5 fruit fly cellular contexts compared by ENCODE assay signal in the genomic region with DNA sequence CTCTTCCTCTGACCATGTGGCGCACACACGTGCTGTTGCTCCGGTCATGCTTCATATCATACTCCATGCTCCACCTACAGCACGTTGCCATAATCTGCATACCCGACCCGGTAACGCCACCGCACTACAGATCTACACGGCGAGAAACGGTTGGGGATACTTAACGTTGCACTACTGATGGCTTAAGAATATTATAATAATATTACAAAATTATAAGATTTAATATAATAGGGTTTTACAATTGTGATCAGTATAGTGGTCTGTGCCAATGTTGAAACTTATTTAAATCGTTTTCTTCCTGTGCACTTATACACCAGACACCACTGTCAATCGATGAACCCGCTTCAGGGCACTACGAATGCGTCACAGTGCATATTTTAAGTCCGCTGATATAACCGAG.
TF ChIP-seq lines count a peak whose summit lies in the region.

No protein-coding gene starts in this region.

- TF ChIP-seq CTCF in whole organism, embryonic (GFP tag; optimal IDR thresholded peaks at IDR 0.05; lab: Kevin White, UChicago) = peak; percentile 14

TF ChIP-seq in whole organism, adult, 20 proteins besides CTCF, POLR2A, EP300 and RAD21 (continues in another document):
- peak; percentile 28 for TF ChIP-seq tj (GFP tag; optimal IDR thresholded peaks at IDR 0.05; lab: Kevin White, UChicago)
- peak; percentile 78 for TF ChIP-seq CG7101 (tag; optimal IDR thresholded peaks at IDR 0.05; lab: Kevin White, UChicago)
- TF ChIP-seq CG33017 (tag; optimal IDR thresholded peaks at IDR 0.05; lab: Kevin White, UChicago) = peak; percentile 89
- no peak for TF ChIP-seq CG1620 (GFP tag; optimal IDR thresholded peaks at IDR 0.05; lab: Kevin White, UChicago)
- TF ChIP-seq Clk (GFP tag; optimal IDR thresholded peaks at IDR 0.05; lab: Kevin White, UChicago) = peak; percentile 62
- no peak for TF ChIP-seq ovo (GFP tag; optimal IDR thresholded peaks at IDR 0.05; lab: Kevin White, UChicago)
- TF ChIP-seq CG7045 (GFP tag; optimal IDR thresholded peaks at IDR 0.05; lab: Kevin White, UChicago) = peak; percentile 90
- TF ChIP-seq CG11617 (GFP tag; optimal IDR thresholded peaks at IDR 0.05; lab: Kevin White, UChicago) = peak; percentile 57
- peak; percentile 72 for TF ChIP-seq CG14711 (tag; optimal IDR thresholded peaks at IDR 0.05; lab: Kevin White, UChicago)
- TF ChIP-seq cnc (optimal IDR thresholded peaks at IDR 0.05; lab: Kevin White, UChicago) = no peak
- TF ChIP-seq pad (GFP tag; optimal IDR thresholded peaks at IDR 0.05; lab: Kevin White, UChicago) = peak; percentile 29
- peak; percentile 20 for TF ChIP-seq cic (GFP tag; optimal IDR thresholded peaks at IDR 0.05; lab: Kevin White, UChicago)
- TF ChIP-seq CG12768 (GFP tag; optimal IDR thresholded peaks at IDR 0.05; lab: Kevin White, UChicago) = peak; percentile 87
- TF ChIP-seq toe (GFP tag; optimal IDR thresholded peaks at IDR 0.05; lab: Kevin White, UChicago) = peak; percentile 30
- TF ChIP-seq CG5204 (GFP tag; optimal IDR thresholded peaks at IDR 0.05; lab: Kevin White, UChicago) = peak; percentile 15
- peak; percentile 19 for TF ChIP-seq Crg-1 (GFP tag; optimal IDR thresholded peaks at IDR 0.05; lab: Kevin White, UChicago)
- TF ChIP-seq kay (GFP tag; lab: Kevin White, UChicago; ENCODE audit: borderline replicate concordance) = peak; percentile 59

TF ChIP-seq in whole organism, embryonic, 481 proteins besides CTCF, POLR2A, EP300 and RAD21 (continues in another document):
- no peak for TF ChIP-seq CG2202 (tag; optimal IDR thresholded peaks at IDR 0.05; lab: Kevin White, UChicago)
- no peak for TF ChIP-seq trem (tag; optimal IDR thresholded peaks at IDR 0.05; lab: Kevin White, UChicago)
- peak; percentile 51; the same call in 1 of the 3 replicates for TF ChIP-seq CG7357 (GFP tag; IDR thresholded peaks at IDR 0.05; lab: Robert Waterston, UW)
- TF ChIP-seq jing (GFP tag; optimal IDR thresholded peaks at IDR 0.05; lab: Kevin White, UChicago) = peak; percentile 54
- TF ChIP-seq CG6689 (GFP tag; IDR thresholded peaks at IDR 0.05; lab: Robert Waterston, UW) = peak; percentile 79
- TF ChIP-seq CG10267 (tag; optimal IDR thresholded peaks at IDR 0.05; lab: Kevin White, UChicago) = peak; percentile 52
- peak; percentile 16 for TF ChIP-seq Hsf (GFP tag; optimal IDR thresholded peaks at IDR 0.05; lab: Kevin White, UChicago)
- TF ChIP-seq lab (GFP tag; optimal IDR thresholded peaks at IDR 0.05; lab: Kevin White, UChicago) = peak; percentile 74
- TF ChIP-seq CG31441 (GFP tag; IDR thresholded peaks at IDR 0.05; lab: Robert Waterston, UW) = peak; percentile 83
- TF ChIP-seq CG31388 (GFP tag; optimal IDR thresholded peaks at IDR 0.05; lab: Kevin White, UChicago) = peak; percentile 5
- TF ChIP-seq Myb (GFP tag; optimal IDR thresholded peaks at IDR 0.05; lab: Kevin White, UChicago) = no peak
- peak; percentile 11 for TF ChIP-seq Max (GFP tag; optimal IDR thresholded peaks at IDR 0.05; lab: Kevin White, UChicago)
- no peak for TF ChIP-seq Nf-YB (GFP tag; optimal IDR thresholded peaks at IDR 0.05; lab: Kevin White, UChicago)
- peak; percentile 12 for TF ChIP-seq TFAM (GFP tag; optimal IDR thresholded peaks at IDR 0.05; lab: Kevin White, UChicago)
- peak; percentile 62 for TF ChIP-seq CG1529 (GFP tag; optimal IDR thresholded peaks at IDR 0.05; lab: Kevin White, UChicago)
- peak; percentile 73 for TF ChIP-seq wor (GFP tag; IDR thresholded peaks at IDR 0.05; lab: Robert Waterston, UW)
- no peak for TF ChIP-seq CG12744 (GFP tag; optimal IDR thresholded peaks at IDR 0.05; lab: Kevin White, UChicago)
- TF ChIP-seq slp2 (GFP tag; optimal IDR thresholded peaks at IDR 0.05; lab: Kevin White, UChicago) = no peak

TF ChIP-seq in whole organism, prepupa, 60 proteins besides CTCF, POLR2A, EP300 and RAD21 (continues in another document):
- TF ChIP-seq spab (GFP tag; optimal IDR thresholded peaks at IDR 0.05; lab: Kevin White, UChicago) (peak; percentile 92), topi (GFP tag; optimal IDR thresholded peaks at IDR 0.05; lab: Kevin White, UChicago) (peak; percentile 74), CG32006 (GFP tag; optimal IDR thresholded peaks at IDR 0.05; lab: Kevin White, UChicago) (peak; percentile 91), CG15336 (GFP tag; IDR thresholded peaks at IDR 0.05; lab: Robert Waterston, UW) (peak; percentile 85), svp (GFP tag; lab: Kevin White, UChicago) (peak; percentile 79), CG4318 (GFP tag; optimal IDR thresholded peaks at IDR 0.05; lab: Kevin White, UChicago) (peak; percentile 80), CG6276 (GFP tag; optimal IDR thresholded peaks at IDR 0.05; lab: Kevin White, UChicago) (peak; percentile 81), Ets21C (GFP tag; optimal IDR thresholded peaks at IDR 0.05; lab: Kevin White, UChicago) (no peak), Hr39 (GFP tag; optimal IDR thresholded peaks at IDR 0.05; lab: Kevin White, UChicago) (peak; percentile 23), CG10669 (GFP tag; optimal IDR thresholded peaks at IDR 0.05; lab: Kevin White, UChicago) (peak; percentile 94), Eip93F (GFP tag; optimal IDR thresholded peaks at IDR 0.05; lab: Kevin White, UChicago) (peak; percentile 29), Sox102F (GFP tag; optimal IDR thresholded peaks at IDR 0.05; lab: Kevin White, UChicago) (peak; percentile 29), esn (GFP tag; optimal IDR thresholded peaks at IDR 0.05; lab: Kevin White, UChicago) (peak; percentile 77), Blimp-1 (GFP tag; optimal IDR thresholded peaks at IDR 0.05; lab: Kevin White, UChicago) (peak; percentile 13), CG11762 (GFP tag; optimal IDR thresholded peaks at IDR 0.05; lab: Kevin White, UChicago; ENCODE audit: insufficient read depth) (peak; percentile 85), CG3919 (GFP tag; optimal IDR thresholded peaks at IDR 0.05; lab: Kevin White, UChicago) (peak; percentile 88), net (GFP tag; optimal IDR thresholded peaks at IDR 0.05; lab: Kevin White, UChicago) (peak; percentile 85), CG3032 (tag; optimal IDR thresholded peaks at IDR 0.05; lab: Kevin White, UChicago) (peak; percentile 95)

TF ChIP-seq in whole organism, pupa, 21 proteins besides CTCF, POLR2A, EP300 and RAD21 (continues in another document):
- TF ChIP-seq EcR (GFP tag; optimal IDR thresholded peaks at IDR 0.05; lab: Kevin White, UChicago) (peak; percentile 90), CG8301 (tag; optimal IDR thresholded peaks at IDR 0.05; lab: Kevin White, UChicago) (peak; percentile 83), CG15710 (tag; optimal IDR thresholded peaks at IDR 0.05; lab: Kevin White, UChicago) (peak; percentile 96), CG14655 (GFP tag; optimal IDR thresholded peaks at IDR 0.05; lab: Kevin White, UChicago) (peak; percentile 89), rn (GFP tag; IDR thresholded peaks at IDR 0.05; lab: Robert Waterston, UW) (peak; percentile 90), CG9948 (tag; optimal IDR thresholded peaks at IDR 0.05; lab: Kevin White, UChicago) (peak; percentile 90), Pif1B (GFP tag; optimal IDR thresholded peaks at IDR 0.05; lab: Kevin White, UChicago) (peak; percentile 86), CG4496 (GFP tag; IDR thresholded peaks at IDR 0.05; lab: Robert Waterston, UW) (peak; percentile 95), CG34367 (tag; optimal IDR thresholded peaks at IDR 0.05; lab: Kevin White, UChicago) (peak; percentile 91), CG8159 (tag; optimal IDR thresholded peaks at IDR 0.05; lab: Kevin White, UChicago) (peak; percentile 95), gl (tag; optimal IDR thresholded peaks at IDR 0.05; lab: Kevin White, UChicago) (peak; percentile 83), CG10348 (GFP tag; IDR thresholded peaks at IDR 0.05; lab: Robert Waterston, UW) (peak; percentile 37; the same call in 1 of the 2 replicates), fd96Ca (GFP tag; IDR thresholded peaks at IDR 0.05; lab: Robert Waterston, UW) (peak; percentile 89), Snoo (tag; optimal IDR thresholded peaks at IDR 0.05; lab: Kevin White, UChicago) (peak; percentile 82), Pif1A (GFP tag; optimal IDR thresholded peaks at IDR 0.05; lab: Kevin White, UChicago) (peak; percentile 87), D1 (tag; optimal IDR thresholded peaks at IDR 0.05; lab: Kevin White, UChicago) (peak; percentile 81), CG32121 (GFP tag; IDR thresholded peaks at IDR 0.05; lab: Robert Waterston, UW) (peak; percentile 91), Ets98B (GFP tag; IDR thresholded peaks at IDR 0.05; lab: Robert Waterston, UW) (peak; percentile 90), CG12605 (GFP tag; IDR thresholded peaks at IDR 0.05; lab: Robert Waterston, UW) (peak; percentile 77)

TF ChIP-seq in whole organism, wandering third instar larva, 38 proteins besides CTCF, POLR2A, EP300 and RAD21 (continues in another document):
- TF ChIP-seq Mio (GFP tag; optimal IDR thresholded peaks at IDR 0.05; lab: Kevin White, UChicago) = no peak
- TF ChIP-seq HLH106 (tag; optimal IDR thresholded peaks at IDR 0.05; lab: Kevin White, UChicago) = peak; percentile 66
- TF ChIP-seq usp (GFP tag; optimal IDR thresholded peaks at IDR 0.05; lab: Kevin White, UChicago) = no peak
- TF ChIP-seq CG32264 (GFP tag; optimal IDR thresholded peaks at IDR 0.05; lab: Kevin White, UChicago) = no peak
- no peak for TF ChIP-seq br (GFP tag; optimal IDR thresholded peaks at IDR 0.05; lab: Kevin White, UChicago)
- no peak for TF ChIP-seq sage (GFP tag; optimal IDR thresholded peaks at IDR 0.05; lab: Kevin White, UChicago)
- no peak for TF ChIP-seq CG9705 (GFP tag; optimal IDR thresholded peaks at IDR 0.05; lab: Kevin White, UChicago)
- TF ChIP-seq dl (GFP tag; optimal IDR thresholded peaks at IDR 0.05; lab: Kevin White, UChicago; ENCODE audit: insufficient read depth in 1 of 2, partially characterized antibody in 2 of 2) = no peak
- TF ChIP-seq OdsH (GFP tag; optimal IDR thresholded peaks at IDR 0.05; lab: Kevin White, UChicago) = peak; percentile 12
- TF ChIP-seq brk (GFP tag; optimal IDR thresholded peaks at IDR 0.05; lab: Kevin White, UChicago) = no peak
- peak; percentile 46 for TF ChIP-seq fru (GFP tag; optimal IDR thresholded peaks at IDR 0.05; lab: Kevin White, UChicago)
- TF ChIP-seq Hr83 (GFP tag; optimal IDR thresholded peaks at IDR 0.05; lab: Kevin White, UChicago; ENCODE audit: poor library complexity, severe bottlenecking) = no peak
- no peak for TF ChIP-seq woc (GFP tag; optimal IDR thresholded peaks at IDR 0.05; lab: Kevin White, UChicago)
- peak; percentile 48 for TF ChIP-seq psq (GFP tag; optimal IDR thresholded peaks at IDR 0.05; lab: Kevin White, UChicago)
- TF ChIP-seq CrebA (GFP tag; optimal IDR thresholded peaks at IDR 0.05; lab: Kevin White, UChicago; ENCODE audit: borderline replicate concordance) = no peak
- TF ChIP-seq Myc (optimal IDR thresholded peaks at IDR 0.05; lab: Kevin White, UChicago) = no peak
- no peak for TF ChIP-seq jim (GFP tag; optimal IDR thresholded peaks at IDR 0.05; lab: Kevin White, UChicago)
- no peak for TF ChIP-seq ey (GFP tag; optimal IDR thresholded peaks at IDR 0.05; lab: Kevin White, UChicago)
- TF ChIP-seq tai (GFP tag; optimal IDR thresholded peaks at IDR 0.05; lab: Kevin White, UChicago) = no peak
- no peak for TF ChIP-seq GATAd (GFP tag; optimal IDR thresholded peaks at IDR 0.05; lab: Kevin White, UChicago)
- no peak for TF ChIP-seq lola (GFP tag; optimal IDR thresholded peaks at IDR 0.05; lab: Kevin White, UChicago)
- TF ChIP-seq Hnf4 (GFP tag; optimal IDR thresholded peaks at IDR 0.05; lab: Kevin White, UChicago) = no peak
- TF ChIP-seq pan (optimal IDR thresholded peaks at IDR 0.05; lab: Kevin White, UChicago) = no peak
